Worm (Caenorhabditis elegans) whole organism, L4 larva: ENCODE data around the gene C06H2.2.

Experiments
- D1046.2 ChIP-seq: fragments of 200-800 bp; sonication (Bioruptor generic); IDR thresholded peaks from 2 replicates; pipeline ENCODE4 v1.3.6; 2022; ENCODE audit warnings: missing genetic modification characterization, missing compliant biosample characterization
- F10B5.3 ChIP-seq: sonication (generic microtip); optimal IDR thresholded peaks from 2 replicates; lab custom pipeline; 2016; ENCODE audit warnings: mild to moderate bottlenecking, missing genetic modification characterization, missing compliant biosample characterization
- F37D6.2 ChIP-seq: sonication (generic microtip); optimal IDR thresholded peaks from 2 replicates; lab custom pipeline; 2016; ENCODE audit warnings: mild to moderate bottlenecking, missing genetic modification characterization, missing compliant biosample characterization
- F44E2.7 ChIP-seq: fragments of 200-800 bp; sonication (Bioruptor generic); IDR thresholded peaks from 2 replicates; pipeline ENCODE4 v2.1.2; 2022; ENCODE audit warnings: missing genetic modification characterization, missing compliant biosample characterization
- F49E8.2 ChIP-seq: sonication (generic microtip); optimal IDR thresholded peaks from 2 replicates; lab custom pipeline; 2016; ENCODE audit warnings: missing compliant biosample characterization, mild to moderate bottlenecking, missing genetic modification characterization, borderline replicate concordance
- T20F7.1 ChIP-seq: fragments of 200-800 bp; sonication (Bioruptor generic); optimal IDR thresholded peaks from 2 replicates; lab custom pipeline; 2018; ENCODE audit warnings: mild to moderate bottlenecking, missing genetic modification characterization, missing compliant biosample characterization
- T26A8.4 ChIP-seq: fragments of 200-800 bp; sonication (Bioruptor generic); IDR thresholded peaks from 2 replicates; pipeline ENCODE4 v1.3.6; 2022; ENCODE audit warnings: missing genetic modification characterization, missing compliant biosample characterization
- Y48G9A.11 ChIP-seq: fragments of 200-800 bp; sonication (Bioruptor generic); IDR thresholded peaks from 2 replicates; pipeline ENCODE4 v1.3.6; 2022; ENCODE audit warnings: missing genetic modification reagents, missing genetic modification characterization, missing compliant biosample characterization
- ZK337.2 ChIP-seq: fragments of 200-800 bp; sonication (Bioruptor generic); IDR thresholded peaks from 2 replicates; pipeline ENCODE4 v1.3.6; 2022; ENCODE audit warnings: missing genetic modification reagents, missing genetic modification characterization, missing compliant biosample characterization
- ZK546.5 ChIP-seq, 2 experiments: sonication (generic microtip); optimal IDR thresholded peaks; 2 replicates each; lab custom pipeline; 2017; ENCODE audit warnings: missing biosample characterization in 2 of 2, missing genetic modification characterization in 2 of 2
- aha-1 ChIP-seq: fragments of 150-350 bp; peaks from one replicate; lab custom pipeline; 2014; ENCODE audit warnings: missing biosample characterization, missing genetic modification characterization
- attf-4 ChIP-seq: sonication (generic microtip); optimal IDR thresholded peaks from 3 replicates; lab custom pipeline; 2017; ENCODE audit warnings: missing biosample characterization, missing genetic modification characterization
- ceh-44 ChIP-seq: fragments of 200-800 bp; sonication (Bioruptor generic); IDR thresholded peaks from 2 replicates; pipeline ENCODE4 v1.3.6; 2022; ENCODE audit warnings: missing genetic modification reagents, missing genetic modification characterization, missing compliant biosample characterization
- ceh-82 ChIP-seq: sonication (generic microtip); optimal IDR thresholded peaks from 2 replicates; lab custom pipeline; 2017; ENCODE audit warnings: missing biosample characterization, missing genetic modification characterization
- cey-2 ChIP-seq: sonication (generic microtip); optimal IDR thresholded peaks from 3 replicates; lab custom pipeline; 2017; ENCODE audit warnings: missing genetic modification characterization, mild to moderate bottlenecking, missing compliant biosample characterization, antibody characterized with exemption, borderline replicate concordance; ENCODE audit not compliant: insufficient read depth
- ctbp-1 ChIP-seq: fragments of 200-800 bp; sonication (Bioruptor generic); IDR thresholded peaks from 2 replicates; pipeline ENCODE4 v1.3.6; 2022; ENCODE audit warnings: missing genetic modification reagents, missing genetic modification characterization, missing compliant biosample characterization
- daf-16 ChIP-seq, 3 experiments: sonication (generic microtip); optimal IDR thresholded peaks; 2 replicates each; lab custom pipeline; 2016 to 2017; ENCODE audit warnings: missing genetic modification characterization in 3 of 3, missing genetic modification reagents in 3 of 3, mild to moderate bottlenecking in 2 of 3, missing compliant biosample characterization in 2 of 3, missing biosample characterization in 1 of 3, moderate library complexity in 1 of 3
- dmd-6 ChIP-seq: fragments of 200-800 bp; sonication (Bioruptor generic); IDR thresholded peaks from 2 replicates; pipeline ENCODE4 v1.3.6; 2022; ENCODE audit warnings: missing genetic modification reagents, missing genetic modification characterization, missing compliant biosample characterization
- dmd-9 ChIP-seq: fragments of 200-800 bp; sonication (Bioruptor generic); IDR thresholded peaks from 2 replicates; pipeline ENCODE4 v1.3.6; 2022; ENCODE audit warnings: missing genetic modification reagents, missing genetic modification characterization, missing compliant biosample characterization
- egl-27 ChIP-seq: sonication (generic microtip); optimal IDR thresholded peaks from 3 replicates; lab custom pipeline; 2017; ENCODE audit warnings: missing biosample characterization, missing genetic modification reagents, missing genetic modification characterization
- egl-43 ChIP-seq: fragments of 200-800 bp; sonication (Bioruptor generic); IDR thresholded peaks from 2 replicates; pipeline ENCODE4 v1.3.6; 2022; ENCODE audit warnings: missing genetic modification reagents, missing genetic modification characterization, missing compliant biosample characterization
- gei-8 ChIP-seq: fragments of 200-800 bp; sonication (Bioruptor generic); optimal IDR thresholded peaks from 2 replicates; lab custom pipeline; 2018; ENCODE audit warnings: mild to moderate bottlenecking, missing genetic modification characterization, missing compliant biosample characterization
- hlh-11 ChIP-seq: fragments of 200-800 bp; sonication (Bioruptor generic); optimal IDR thresholded peaks from 2 replicates; lab custom pipeline; 2018; ENCODE audit warnings: mild to moderate bottlenecking, missing genetic modification characterization, missing compliant biosample characterization
- hlh-30 ChIP-seq: sonication (generic microtip); optimal IDR thresholded peaks from 2 replicates; lab custom pipeline; 2017; ENCODE audit warnings: antibody characterized with exemption, mild to moderate bottlenecking, missing genetic modification characterization, missing compliant biosample characterization; ENCODE audit not compliant: insufficient read depth
- hmg-1.1 ChIP-seq: fragments of 200-800 bp; sonication (Bioruptor generic); IDR thresholded peaks from 2 replicates; pipeline ENCODE4 v1.3.6; 2022; ENCODE audit warnings: missing genetic modification reagents, missing genetic modification characterization, missing compliant biosample characterization
- lim-7 ChIP-seq: fragments of 200-800 bp; sonication (Bioruptor generic); IDR thresholded peaks from 2 replicates; pipeline ENCODE4 v1.3.6; 2022; ENCODE audit warnings: missing genetic modification characterization, missing compliant biosample characterization
- lin-13 ChIP-seq: fragments of 150-350 bp; optimal IDR thresholded peaks from 2 replicates; lab custom pipeline; 2014; ENCODE audit warnings: missing biosample characterization, missing genetic modification reagents, missing genetic modification characterization
- lsy-2 ChIP-seq, 2 experiments: fragments of 150-350 bp in 1 of 2; sonication (generic microtip) in 1 of 2; optimal IDR thresholded peaks; 2 replicates each; lab custom pipeline; 2014 to 2017; ENCODE audit warnings: missing biosample characterization in 2 of 2, missing genetic modification characterization in 2 of 2
- madf-5 ChIP-seq, 2 experiments: fragments of 200-800 bp; sonication (Bioruptor generic); IDR thresholded peaks; 2 replicates each; pipeline ENCODE4 v1.3.6; 2022; ENCODE audit warnings: missing compliant biosample characterization in 2 of 2, missing genetic modification characterization in 2 of 2
- mdl-1 ChIP-seq, 2 experiments: fragments of 150-350 bp in 1 of 2; sonication (generic microtip) in 1 of 2; optimal IDR thresholded peaks; 2 replicates each; lab custom pipeline; 2014 to 2017; ENCODE audit warnings: missing biosample characterization in 2 of 2, missing genetic modification characterization in 2 of 2
- mes-2 ChIP-seq: sonication (generic microtip); optimal IDR thresholded peaks from 2 replicates; lab custom pipeline; 2016; ENCODE audit warnings: missing genotype, mild to moderate bottlenecking, missing genetic modification characterization, missing compliant biosample characterization; ENCODE audit not compliant: poor library complexity, severe bottlenecking
- mxl-3 ChIP-seq: fragments of 200-800 bp; sonication (Bioruptor generic); optimal IDR thresholded peaks from 2 replicates; lab custom pipeline; 2018; ENCODE audit warnings: mild to moderate bottlenecking, missing genetic modification characterization, missing compliant biosample characterization
- nhr-25 ChIP-seq: sonication (generic microtip); optimal IDR thresholded peaks from 2 replicates; lab custom pipeline; 2017; ENCODE audit warnings: missing genetic modification characterization, mild to moderate bottlenecking, missing compliant biosample characterization, antibody characterized with exemption, moderate library complexity, borderline replicate concordance; ENCODE audit not compliant: insufficient read depth
- nhr-28 ChIP-seq: fragments of 150-350 bp; optimal IDR thresholded peaks from 2 replicates; lab custom pipeline; 2014; ENCODE audit warnings: missing biosample characterization, missing genetic modification characterization
- nhr-48 ChIP-seq: sonication (generic microtip); optimal IDR thresholded peaks from 2 replicates; lab custom pipeline; 2016; ENCODE audit warnings: mild to moderate bottlenecking, missing genetic modification characterization, missing compliant biosample characterization
- nhr-76 ChIP-seq: fragments of 150-350 bp; optimal IDR thresholded peaks from 2 replicates; lab custom pipeline; 2014; ENCODE audit warnings: missing biosample characterization, missing genetic modification characterization
- nhr-77 ChIP-seq: fragments of 150-350 bp; optimal IDR thresholded peaks from 2 replicates; lab custom pipeline; 2014; ENCODE audit warnings: missing biosample characterization, missing genetic modification characterization
- pha-4 ChIP-seq, 2 experiments: fragments of 150-350 bp in 1 of 2; fragments of 200-800 bp in 1 of 2; sonication (Bioruptor generic) in 1 of 2; IDR thresholded peaks in 1 of 2; optimal IDR thresholded peaks in 1 of 2; 2 replicates each; pipeline versions ENCODE4 v1.3.6 to Lab custom; 2014 to 2022; ENCODE audit warnings: missing genetic modification characterization in 2 of 2, missing genetic modification reagents in 2 of 2, missing biosample characterization in 1 of 2, missing compliant biosample characterization in 1 of 2
- php-3 ChIP-seq: fragments of 200-800 bp; sonication (Bioruptor generic); IDR thresholded peaks from 2 replicates; pipeline ENCODE4 v1.3.6; 2022; ENCODE audit warnings: missing genetic modification reagents, missing genetic modification characterization, missing compliant biosample characterization
- saeg-2 ChIP-seq: fragments of 200-800 bp; sonication (Bioruptor generic); IDR thresholded peaks from 2 replicates; pipeline ENCODE4 v1.3.6; 2022; ENCODE audit warnings: missing genetic modification reagents, missing genetic modification characterization, missing compliant biosample characterization
- spr-1 ChIP-seq: sonication (generic microtip); optimal IDR thresholded peaks from 2 replicates; lab custom pipeline; 2016; ENCODE audit warnings: mild to moderate bottlenecking, missing genetic modification characterization, missing compliant biosample characterization
- tag-97 ChIP-seq: fragments of 200-800 bp; sonication (Bioruptor generic); IDR thresholded peaks from 2 replicates; pipeline ENCODE4 v1.3.6; 2022; ENCODE audit warnings: missing genetic modification characterization, missing compliant biosample characterization
- tra-1 ChIP-seq: fragments of 200-800 bp; sonication (Bioruptor generic); IDR thresholded peaks from 2 replicates; pipeline ENCODE4 v1.3.6; 2022; ENCODE audit warnings: missing genetic modification reagents, missing genetic modification characterization, missing compliant biosample characterization
- unc-130 ChIP-seq: sonication (generic microtip); optimal IDR thresholded peaks from 2 replicates; lab custom pipeline; 2016; ENCODE audit warnings: missing genetic modification reagents, missing genetic modification characterization, missing compliant biosample characterization
- unc-39 ChIP-seq: sonication (generic microtip); optimal IDR thresholded peaks from 2 replicates; lab custom pipeline; 2017; ENCODE audit warnings: missing biosample characterization, missing genetic modification characterization
- zag-1 ChIP-seq: fragments of 150-350 bp; optimal IDR thresholded peaks from 2 replicates; lab custom pipeline; 2014; ENCODE audit warnings: missing biosample characterization, missing genetic modification characterization
- zfp-2 ChIP-seq: sonication (generic microtip); optimal IDR thresholded peaks from 2 replicates; lab custom pipeline; 2016; ENCODE audit warnings: mild to moderate bottlenecking, missing genetic modification characterization, missing compliant biosample characterization
- zfp-3 ChIP-seq: fragments of 200-800 bp; sonication (Bioruptor generic); conservative IDR thresholded peaks from 2 replicates; pipeline ENCODE4 v1.3.6; 2022; ENCODE audit warnings: missing genetic modification reagents, missing genetic modification characterization, missing compliant biosample characterization

C06H2.2 gene

ce11 chrV:11123817-11124337, 1.1 kb upstream of the C06H2.2 start, which contains the start of the genes atp-5 and lmtr-3:
Gene atp-5 (minus strand): TSS chrV:11123867.
Gene lmtr-3 (plus strand): TSS chrV:11124186.
- TF ChIP-seq nhr-25 (tag; lab: Kevin White, UChicago) (peak; percentile 52), ZK546.5 (tag; optimal IDR thresholded peaks at IDR 0.05; lab: Kevin White, UChicago) (no peak), dmd-9 (peak; percentile 78), T20F7.1 (GFP tag; lab: Kevin White, UChicago) (peak; percentile 68), spr-1 (tag; lab: Kevin White, UChicago) (no peak), zag-1 (tag; lab: Kevin White, UChicago) (no peak), lin-13 (GFP tag; lab: Kevin White, UChicago) (peak; percentile 43), ceh-82 (no peak), zfp-3 (0 out of 2 replicates have a peak, but pooled peaks have one; percentile 12), nhr-28 (tag; lab: Kevin White, UChicago) (peak; percentile 69), mdl-1 (tag; optimal IDR thresholded peaks at IDR 0.05; lab: Kevin White, UChicago) (peak in 1 of 2 experiments; percentile 48), lim-7 (GFP tag; lab: Robert Waterston, UW) (no peak), F44E2.7 (no peak), tra-1 (GFP tag; lab: Robert Waterston, UW) (peak; percentile 65; the same call in 1 of the 2 replicates), Y48G9A.11 (GFP tag; lab: Robert Waterston, UW) (peak; percentile 43; the same call in 1 of the 2 replicates), php-3 (GFP tag; lab: Robert Waterston, UW) (no peak), F10B5.3 (tag; lab: Kevin White, UChicago) (no peak), aha-1 (tag; lab: Kevin White, UChicago) (peak; percentile 16), T26A8.4 (GFP tag; lab: Robert Waterston, UW) (peak; percentile 32; the same call in 1 of the 2 replicates), nhr-48 (tag; lab: Kevin White, UChicago) (peak; percentile 50), D1046.2 (GFP tag; lab: Robert Waterston, UW) (no peak), unc-39 (tag; lab: Kevin White, UChicago) (no peak), ceh-44 (GFP tag; lab: Robert Waterston, UW) (peak; percentile 85), ctbp-1 (peak; percentile 20; the same call in 1 of the 2 replicates), daf-16 (GFP tag; optimal IDR thresholded peaks at IDR 0.05; lab: Kevin White, UChicago) (no peak), daf-16 (tag; optimal IDR thresholded peaks at IDR 0.05; lab: Kevin White, UChicago) (peak; percentile 47), hlh-11 (tag; lab: Kevin White, UChicago) (peak; percentile 79), unc-130 (peak; percentile 96), egl-43 (GFP tag; lab: Robert Waterston, UW) (no peak), attf-4 (tag; lab: Kevin White, UChicago) (no peak), pha-4 (GFP tag; IDR thresholded peaks at IDR 0.05; lab: Robert Waterston, UW) (0 out of 2 replicates have a peak, but pooled peaks have one; percentile 14), pha-4 (tag; optimal IDR thresholded peaks at IDR 0.05; lab: Kevin White, UChicago) (no peak), hlh-30 (tag; lab: Kevin White, UChicago) (peak; percentile 93), mes-2 (tag; lab: Kevin White, UChicago) (peak; percentile 99), madf-5 (GFP tag; IDR thresholded peaks at IDR 0.05; lab: Robert Waterston, UW) (peak in 1 of 2 experiments; percentile 64; a peak in 1 of 4 replicates), saeg-2 (GFP tag; lab: Robert Waterston, UW) (no peak), cey-2 (tag; lab: Kevin White, UChicago) (no peak), nhr-76 (tag; lab: Kevin White, UChicago) (no peak), mxl-3 (GFP tag; lab: Kevin White, UChicago) (peak; percentile 76), zfp-2 (no peak), egl-27 (tag; lab: Kevin White, UChicago) (no peak), hmg-1.1 (GFP tag; lab: Robert Waterston, UW) (no peak), gei-8 (no peak), ZK337.2 (peak; percentile 86; the same call in 1 of the 2 replicates), tag-97 (0 out of 2 replicates have a peak, but pooled peaks have one; percentile 23), F49E8.2 (tag; lab: Kevin White, UChicago) (peak; percentile 9), nhr-77 (peak; percentile 8), dmd-6 (GFP tag; lab: Robert Waterston, UW) (peak; percentile 85), lsy-2 (tag; optimal IDR thresholded peaks at IDR 0.05; lab: Kevin White, UChicago) (peak in 1 of 2 experiments; percentile 67), F37D6.2 (tag; lab: Kevin White, UChicago) (no peak)
